Worm (Caenorhabditis elegans): ENCODE results near the gene F47B7.4.

Gene F47B7.4

ce11 chrX:3752443-3752842 lies 14.0 kb downstream of the F47B7.4 start:
- TF ChIP-seq dve-1 (tag; optimal IDR thresholded peaks at IDR 0.05) (no peak), lin-11 (tag; optimal IDR thresholded peaks at IDR 0.05) (no peak), nhr-11 (tag; optimal IDR thresholded peaks at IDR 0.05) (no peak), dmd-4 (tag; optimal IDR thresholded peaks at IDR 0.05; ENCODE audit: borderline replicate concordance) (no peak), rnt-1 (tag; optimal IDR thresholded peaks at IDR 0.05) (no peak), fax-1 (tag; optimal IDR thresholded peaks at IDR 0.05) (no peak), nhr-232 (tag; optimal IDR thresholded peaks at IDR 0.05) (no peak)

- TF ChIP-seq ceh-2 (tag; optimal IDR thresholded peaks at IDR 0.05): no peak
- TF ChIP-seq tbx-2 (tag; optimal IDR thresholded peaks at IDR 0.05): no peak
- TF ChIP-seq unc-55 (GFP tag; optimal IDR thresholded peaks at IDR 0.05): no peak
- no peak for TF ChIP-seq che-1 (tag; optimal IDR thresholded peaks at IDR 0.05)
These were observed 15.1 kb downstream of the F47B7.4 start for ce11 chrX:3751370-3751769.

- no peak for TF ChIP-seq ama-1 (optimal IDR thresholded peaks at IDR 0.05)
- no peak for TF ChIP-seq ets-4 (tag; optimal IDR thresholded peaks at IDR 0.05)
- no peak for TF ChIP-seq nhr-11 (tag; optimal IDR thresholded peaks at IDR 0.05)
- no peak for TF ChIP-seq sox-4 (tag; optimal IDR thresholded peaks at IDR 0.05)
- TF ChIP-seq pqm-1 (tag; optimal IDR thresholded peaks at IDR 0.05): no peak
- no peak for TF ChIP-seq eyg-1 (tag; optimal IDR thresholded peaks at IDR 0.05)
- no peak for TF ChIP-seq hlh-30 (tag; optimal IDR thresholded peaks at IDR 0.05; ENCODE audit: insufficient read depth)
- TF ChIP-seq ztf-16 (tag; optimal IDR thresholded peaks at IDR 0.05): no peak
- no peak for TF ChIP-seq ahr-1 (tag; optimal IDR thresholded peaks at IDR 0.05)
- TF ChIP-seq hlh-13 (GFP tag; optimal IDR thresholded peaks at IDR 0.05): no peak
- TF ChIP-seq ceh-19 (GFP tag; optimal IDR thresholded peaks at IDR 0.05): no peak
- no peak for TF ChIP-seq ceh-2 (tag; optimal IDR thresholded peaks at IDR 0.05)
- TF ChIP-seq pros-1 (tag; optimal IDR thresholded peaks at IDR 0.05): no peak
- no peak for TF ChIP-seq tbx-7 (tag; optimal IDR thresholded peaks at IDR 0.05)
- no peak for TF ChIP-seq unc-55 (GFP tag; optimal IDR thresholded peaks at IDR 0.05)
- no peak for TF ChIP-seq C08G9.2 (tag; optimal IDR thresholded peaks at IDR 0.05)
These were observed 23.3 kb downstream of the F47B7.4 start for ce11 chrX:3743190-3743589.

ce11 chrX:3742223-3742622 lies 24.2 kb downstream of the F47B7.4 start, which contains the start of gene fkh-2:
Gene fkh-2 (minus strand): TSS chrX:3742323.
- TF ChIP-seq C08G9.2 (tag; optimal IDR thresholded peaks at IDR 0.05) (no peak), ceh-2 (tag; optimal IDR thresholded peaks at IDR 0.05) (no peak), ceh-18 (tag; optimal IDR thresholded peaks at IDR 0.05) (no peak), hlh-6 (tag; optimal IDR thresholded peaks at IDR 0.05) (no peak), pros-1 (tag; optimal IDR thresholded peaks at IDR 0.05) (no peak), nhr-11 (tag; optimal IDR thresholded peaks at IDR 0.05) (no peak), ceh-30 (tag; optimal IDR thresholded peaks at IDR 0.05) (no peak), che-1 (tag; optimal IDR thresholded peaks at IDR 0.05) (no peak), zip-5 (tag; optimal IDR thresholded peaks at IDR 0.05) (no peak), ceh-31 (tag; optimal IDR thresholded peaks at IDR 0.05) (no peak), nhr-232 (tag; optimal IDR thresholded peaks at IDR 0.05) (no peak), ama-1 (optimal IDR thresholded peaks at IDR 0.05) (no peak), pag-3 (tag; optimal IDR thresholded peaks at IDR 0.05; ENCODE audit: borderline replicate concordance) (no peak), tbx-2 (tag; optimal IDR thresholded peaks at IDR 0.05) (no peak)

ce11 chrX:3738617-3739016 lies 27.8 kb downstream of the F47B7.4 start:
- peak; percentile 47 for TF ChIP-seq unc-55 (GFP tag; optimal IDR thresholded peaks at IDR 0.05)
- TF ChIP-seq nfya-1 (tag; optimal IDR thresholded peaks at IDR 0.05): no peak
- no peak for TF ChIP-seq ceh-9 (tag; optimal IDR thresholded peaks at IDR 0.05)
- TF ChIP-seq pros-1 (tag; optimal IDR thresholded peaks at IDR 0.05): no peak
- TF ChIP-seq K02D7.2 (tag; optimal IDR thresholded peaks at IDR 0.05): no peak
- TF ChIP-seq ceh-14 (tag; optimal IDR thresholded peaks at IDR 0.05): no peak
- no peak for TF ChIP-seq F13H6.1 (tag; optimal IDR thresholded peaks at IDR 0.05)
